Fruit fly (Drosophila melanogaster) whole organism, embryonic: Measurements from ENCODE around the gene BOD1.
A peak's percentile ranks its signal among the peaks of the same experiment; 100 is the strongest.

ENCODE experiments used
- Abd-B ChIP-seq: fragments of 200-800 bp; sonication (Bioruptor generic); optimal IDR thresholded peaks from 2 replicates; lab custom pipeline; 2018; ENCODE audit warnings: missing biosample characterization, mild to moderate bottlenecking, missing genetic modification characterization, moderate library complexity
- BEAF-32 ChIP-seq: fragments of 200-800 bp; sonication (Bioruptor generic); optimal IDR thresholded peaks from 3 replicates; lab custom pipeline; 2017; ENCODE audit warnings: missing biosample characterization, missing genetic modification characterization, mild to moderate bottlenecking, moderate library complexity, missing genetic modification reagents
- Bdp1 ChIP-seq: fragments of 200-800 bp; sonication (Bioruptor generic); optimal IDR thresholded peaks from 3 replicates; lab custom pipeline; 2016; ENCODE audit warnings: missing biosample characterization, missing genetic modification characterization
- CG10366 ChIP-seq: fragments of 200-800 bp; sonication (Bioruptor generic); IDR thresholded peaks from 2 replicates; pipeline ENCODE4 v1.3.6; 2022; ENCODE audit warnings: missing biosample characterization, missing genetic modification characterization
- CG11093 ChIP-seq: fragments of 200-800 bp; sonication (Bioruptor generic); IDR thresholded peaks from 3 replicates; pipeline ENCODE4 v1.3.6; 2022; ENCODE audit warnings: missing biosample characterization, missing genetic modification characterization
- CG13123 ChIP-seq: fragments of 200-800 bp; sonication (Bioruptor generic); optimal IDR thresholded peaks from 2 replicates; lab custom pipeline; 2016; ENCODE audit warnings: missing biosample characterization, missing genetic modification characterization
- CG14441 ChIP-seq: fragments of 200-800 bp; sonication (Bioruptor generic); IDR thresholded peaks from 2 replicates; pipeline ENCODE4 v1.3.6; 2022; ENCODE audit warnings: missing biosample characterization, missing genetic modification characterization
- CG14860 ChIP-seq: fragments of 200-800 bp; sonication (Bioruptor generic); IDR thresholded peaks from 3 replicates; pipeline ENCODE4 v1.3.6; 2022; ENCODE audit warnings: missing biosample characterization, missing genetic modification characterization; ENCODE audit not compliant: partially characterized antibody
- CG17361 ChIP-seq: fragments of 200-800 bp; sonication (Bioruptor generic); IDR thresholded peaks from 3 replicates; pipeline ENCODE4 v1.3.6; 2022; ENCODE audit warnings: missing biosample characterization, missing genetic modification characterization
- CG1832 ChIP-seq: fragments of 200-800 bp; sonication (Bioruptor generic); optimal IDR thresholded peaks from 2 replicates; lab custom pipeline; 2017; ENCODE audit warnings: missing biosample characterization, mild to moderate bottlenecking, missing genetic modification characterization, inconsistent platforms
- CG32532 ChIP-seq: fragments of 200-800 bp; sonication (Bioruptor generic); IDR thresholded peaks from 2 replicates; pipeline ENCODE4 v1.3.6; 2022; ENCODE audit warnings: missing biosample characterization, missing genetic modification characterization
- CG3281 ChIP-seq: fragments of 200-800 bp; sonication (Bioruptor generic); optimal IDR thresholded peaks from 3 replicates; lab custom pipeline; 2017; ENCODE audit warnings: missing biosample characterization, mild to moderate bottlenecking, missing genetic modification characterization
- CG6689 ChIP-seq: fragments of 200-800 bp; sonication (Bioruptor generic); IDR thresholded peaks from 2 replicates; pipeline ENCODE4 v1.3.6; 2022; ENCODE audit warnings: missing biosample characterization, missing genetic modification characterization
- CG7372 ChIP-seq: fragments of 200-800 bp; sonication (Bioruptor generic); IDR thresholded peaks from 2 replicates; pipeline ENCODE4 v1.3.6; 2022; ENCODE audit warnings: missing biosample characterization, missing genetic modification characterization
- CG7839 ChIP-seq: fragments of 200-800 bp; sonication (Bioruptor generic); optimal IDR thresholded peaks from 3 replicates; lab custom pipeline; 2018; ENCODE audit warnings: missing biosample characterization, mild to moderate bottlenecking, missing genetic modification characterization, moderate library complexity
- CG8089 ChIP-seq: fragments of 200-800 bp; sonication (Bioruptor generic); optimal IDR thresholded peaks from 3 replicates; lab custom pipeline; 2016; ENCODE audit warnings: missing biosample characterization, missing genetic modification characterization
- CTCF ChIP-seq: fragments of 200-800 bp; sonication (Bioruptor generic); optimal IDR thresholded peaks from 2 replicates; lab custom pipeline; 2017; ENCODE audit warnings: missing biosample characterization, mild to moderate bottlenecking, missing genetic modification characterization, moderate library complexity
- Dek ChIP-seq: fragments of 200-800 bp; sonication (Bioruptor generic); optimal IDR thresholded peaks from 3 replicates; lab custom pipeline; 2019; ENCODE audit warnings: missing biosample characterization, mild to moderate bottlenecking, missing genetic modification characterization, moderate library complexity
- Dip2 ChIP-seq: fragments of 200-800 bp; sonication (Bioruptor generic); IDR thresholded peaks from 2 replicates; pipeline ENCODE4 v1.3.6; 2022; ENCODE audit warnings: missing biosample characterization, missing genetic modification characterization
- Dll ChIP-seq: fragments of 200-800 bp; sonication (Bioruptor generic); IDR thresholded peaks from 4 replicates; pipeline ENCODE4 v1.3.6; 2022; ENCODE audit warnings: missing biosample characterization, missing genetic modification characterization; ENCODE audit not compliant: partially characterized antibody
- Eip74EF ChIP-seq, 2 experiments: fragments of 200-800 bp in 1 of 2; fragments of >200 bp in 1 of 2; sonication (Bioruptor generic) in 1 of 2; optimal IDR thresholded peaks; 2 replicates each; lab custom pipeline; 2017 to 2019; ENCODE audit warnings: missing biosample characterization in 2 of 2, missing genetic modification characterization in 2 of 2, mild to moderate bottlenecking in 1 of 2, moderate library complexity in 1 of 2
- Fer1 ChIP-seq: fragments of 200-800 bp; sonication (Bioruptor generic); optimal IDR thresholded peaks from 2 replicates; lab custom pipeline; 2017; ENCODE audit warnings: missing biosample characterization, mild to moderate bottlenecking, missing genetic modification characterization
- Fer3 ChIP-seq: fragments of 200-800 bp; sonication (Bioruptor generic); optimal IDR thresholded peaks from 2 replicates; lab custom pipeline; 2018; ENCODE audit warnings: missing biosample characterization, mild to moderate bottlenecking, missing genetic modification characterization, moderate library complexity
- HLH54F ChIP-seq: fragments of 200-800 bp; sonication (Bioruptor generic); optimal IDR thresholded peaks from 3 replicates; lab custom pipeline; 2016; ENCODE audit warnings: missing biosample characterization, missing genetic modification characterization
- HmgD ChIP-seq: fragments of 200-800 bp; sonication (Bioruptor generic); optimal IDR thresholded peaks from 3 replicates; lab custom pipeline; 2016; ENCODE audit warnings: missing biosample characterization, missing genetic modification characterization
- Hmr ChIP-seq: fragments of 200-800 bp; sonication (Bioruptor generic); optimal IDR thresholded peaks from 3 replicates; lab custom pipeline; 2017; ENCODE audit warnings: mild to moderate bottlenecking, missing biosample characterization, missing genetic modification reagents, missing genetic modification characterization
- Lim3 ChIP-seq: fragments of 200-800 bp; sonication (Bioruptor generic); IDR thresholded peaks from 2 replicates; pipeline ENCODE4 v1.3.6; 2022; ENCODE audit warnings: missing biosample characterization, missing genetic modification characterization
- MBD-R2 ChIP-seq: fragments of 200-800 bp; sonication (Bioruptor generic); IDR thresholded peaks from 2 replicates; pipeline ENCODE4 v1.3.6; 2022; ENCODE audit warnings: missing biosample characterization, missing genetic modification characterization
- NfI ChIP-seq: fragments of 200-800 bp; sonication (Bioruptor generic); optimal IDR thresholded peaks from 3 replicates; lab custom pipeline; 2018; ENCODE audit warnings: missing biosample characterization, mild to moderate bottlenecking, missing genetic modification characterization, moderate library complexity
- Rfx ChIP-seq: fragments of 200-800 bp; sonication (Bioruptor generic); IDR thresholded peaks from 2 replicates; pipeline ENCODE4 v1.3.6; 2022; ENCODE audit warnings: missing biosample characterization, missing genetic modification characterization
- Sox100B ChIP-seq: fragments of 200-800 bp; sonication (Bioruptor generic); optimal IDR thresholded peaks from 3 replicates; lab custom pipeline; 2018; ENCODE audit warnings: missing biosample characterization, mild to moderate bottlenecking, missing genetic modification characterization
- Usf ChIP-seq: fragments of 200-800 bp; sonication (Bioruptor generic); optimal IDR thresholded peaks from 2 replicates; lab custom pipeline; 2017; ENCODE audit warnings: missing genotype, missing biosample characterization, missing genetic modification characterization
- ap ChIP-seq: fragments of 200-800 bp; sonication (Bioruptor generic); IDR thresholded peaks from 2 replicates; pipeline ENCODE4 v1.3.6; 2022; ENCODE audit warnings: missing biosample characterization, missing genetic modification characterization
- caup ChIP-seq: fragments of 200-800 bp; sonication (Bioruptor generic); optimal IDR thresholded peaks from 3 replicates; lab custom pipeline; 2017; ENCODE audit warnings: missing biosample characterization, mild to moderate bottlenecking, missing genetic modification characterization, moderate library complexity; ENCODE audit not compliant: severe bottlenecking
- chm ChIP-seq: fragments of 200-800 bp; sonication (Bioruptor generic); IDR thresholded peaks from 2 replicates; pipeline ENCODE4 v1.3.6; 2022; ENCODE audit warnings: missing biosample characterization, missing genetic modification characterization
- crp ChIP-seq, 2 experiments: fragments of 200-800 bp; sonication (Bioruptor generic); optimal IDR thresholded peaks; 2 replicates in 1 of 2; 3 replicates in 1 of 2; lab custom pipeline; 2017; ENCODE audit warnings: missing biosample characterization in 2 of 2, missing genetic modification characterization in 2 of 2, mild to moderate bottlenecking in 1 of 2, moderate library complexity in 1 of 2
- danr ChIP-seq: fragments of 200-800 bp; sonication (Bioruptor generic); IDR thresholded peaks from 2 replicates; pipeline ENCODE4 v1.3.6; 2022; ENCODE audit warnings: missing biosample characterization, missing genetic modification characterization
- dimm ChIP-seq: fragments of 200-800 bp; sonication (Bioruptor generic); IDR thresholded peaks from 2 replicates; pipeline ENCODE4 v1.3.6; 2022; ENCODE audit warnings: missing biosample characterization, missing genetic modification characterization
- dmrt11E ChIP-seq: fragments of 200-800 bp; sonication (Bioruptor generic); optimal IDR thresholded peaks from 3 replicates; lab custom pipeline; 2018; ENCODE audit warnings: missing biosample characterization, mild to moderate bottlenecking, missing genetic modification characterization, moderate library complexity
- ewg ChIP-seq: fragments of 200-800 bp; sonication (Bioruptor generic); optimal IDR thresholded peaks from 3 replicates; lab custom pipeline; 2017; ENCODE audit warnings: mild to moderate bottlenecking, missing biosample characterization, missing genetic modification reagents, missing genetic modification characterization
- fd64A ChIP-seq: fragments of 200-800 bp; sonication (Bioruptor generic); optimal IDR thresholded peaks from 3 replicates; lab custom pipeline; 2018; ENCODE audit warnings: missing biosample characterization, mild to moderate bottlenecking, missing genetic modification characterization
- gcm ChIP-seq: fragments of 200-800 bp; sonication (Bioruptor generic); optimal IDR thresholded peaks from 2 replicates; lab custom pipeline; 2019; ENCODE audit warnings: missing biosample characterization, mild to moderate bottlenecking, missing genetic modification characterization, moderate library complexity
- insv ChIP-seq, 2 experiments: fragments of 200-800 bp; sonication (Bioruptor generic); optimal IDR thresholded peaks; 3 replicates each; lab custom pipeline; 2016 to 2018; ENCODE audit warnings: missing biosample characterization in 2 of 2, missing genetic modification characterization in 2 of 2
- lbe ChIP-seq: fragments of 200-800 bp; sonication (Bioruptor generic); optimal IDR thresholded peaks from 2 replicates; lab custom pipeline; 2016; ENCODE audit warnings: missing biosample characterization, mild to moderate bottlenecking, missing genetic modification characterization
- lilli ChIP-seq: fragments of 200-800 bp; sonication (Bioruptor generic); optimal IDR thresholded peaks from 3 replicates; lab custom pipeline; 2016; ENCODE audit warnings: missing biosample characterization, missing genetic modification characterization
- nerfin-1 ChIP-seq: fragments of 200-800 bp; sonication (Bioruptor generic); optimal IDR thresholded peaks from 3 replicates; lab custom pipeline; 2019; ENCODE audit warnings: missing biosample characterization, mild to moderate bottlenecking, missing genetic modification characterization, moderate library complexity
- onecut ChIP-seq: fragments of 200-800 bp; sonication (Bioruptor generic); IDR thresholded peaks from 2 replicates; pipeline ENCODE4 v1.3.6; 2022; ENCODE audit warnings: missing biosample characterization, missing genetic modification characterization
- org-1 ChIP-seq: fragments of 200-800 bp; sonication (Bioruptor generic); optimal IDR thresholded peaks from 2 replicates; lab custom pipeline; 2017; ENCODE audit warnings: missing biosample characterization, missing genetic modification characterization
- stwl ChIP-seq: fragments of 200-800 bp; sonication (Bioruptor generic); optimal IDR thresholded peaks from 3 replicates; lab custom pipeline; 2018; ENCODE audit warnings: missing biosample characterization, mild to moderate bottlenecking, missing genetic modification characterization, moderate library complexity
- tgo ChIP-seq: fragments of 200-800 bp; sonication (Bioruptor generic); IDR thresholded peaks from 3 replicates; pipeline ENCODE4 v1.3.6; 2022; ENCODE audit warnings: missing biosample characterization, missing genetic modification characterization
- ttk ChIP-seq: fragments of 200-800 bp; sonication (Bioruptor generic); IDR thresholded peaks from 2 replicates; pipeline ENCODE4 v2.1.2; 2022; ENCODE audit warnings: missing biosample characterization, missing genetic modification characterization

Gene BOD1

DNA sequence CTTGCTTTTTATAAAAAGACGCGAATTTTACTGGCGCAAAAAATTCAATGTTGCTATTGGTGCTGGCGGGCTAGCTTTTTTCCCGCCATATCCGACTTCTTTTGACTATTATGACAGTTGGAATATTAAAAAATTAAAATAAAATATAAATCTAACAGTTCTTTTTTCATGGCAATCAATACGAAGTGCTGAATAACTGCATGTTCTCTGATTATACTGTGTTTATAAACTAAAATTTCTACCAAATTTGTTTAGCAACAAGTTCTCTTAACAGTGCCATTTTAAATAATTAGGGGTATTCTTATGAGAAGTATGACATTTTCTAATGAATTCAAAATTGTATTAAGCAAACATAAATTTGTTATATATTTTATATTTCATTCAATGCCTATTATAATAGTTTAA is 18.7 kb upstream of the BOD1 start, which contains the start of gene Boh1 (continued):
- TF ChIP-seq Fer3 (tag; lab: Kevin White, UChicago) (peak; percentile 17), stwl (peak; percentile 39), chm (GFP tag; lab: Robert Waterston, UW) (no peak), org-1 (no peak), CG14860 (no peak), CG32532 (GFP tag; lab: Robert Waterston, UW) (no peak), Usf (GFP tag; lab: Kevin White, UChicago) (no peak), Dek (tag; lab: Kevin White, UChicago) (peak; percentile 28), danr (no peak), CG3281 (GFP tag; lab: Kevin White, UChicago) (peak; percentile 16), ap (no peak), CG6689 (GFP tag; lab: Robert Waterston, UW) (0 out of 2 replicates have a peak, but pooled peaks have one; percentile 27), CG7839 (tag; lab: Kevin White, UChicago) (peak; percentile 44), ttk (GFP tag; lab: Robert Waterston, UW) (no peak), NfI (peak; percentile 16), HLH54F (GFP tag; lab: Kevin White, UChicago) (no peak), lilli (GFP tag; lab: Kevin White, UChicago) (peak; percentile 12), nerfin-1 (tag; lab: Kevin White, UChicago) (peak; percentile 24), fd64A (no peak), MBD-R2 (GFP tag; lab: Robert Waterston, UW) (peak; percentile 53; the same call in 1 of the 2 replicates), insv (GFP tag; optimal IDR thresholded peaks at IDR 0.05; lab: Kevin White, UChicago) (no peak), CG7372 (GFP tag; lab: Robert Waterston, UW) (no peak), Rfx (GFP tag; lab: Robert Waterston, UW) (0 out of 2 replicates have a peak, but pooled peaks have one; percentile 13), dimm (no peak), gcm (GFP tag; lab: Kevin White, UChicago) (no peak), Fer1 (GFP tag; lab: Kevin White, UChicago) (peak; percentile 53), Bdp1 (no peak), Lim3 (GFP tag; lab: Robert Waterston, UW) (no peak), CG17361 (GFP tag; lab: Robert Waterston, UW) (peak; percentile 69; the same call in 2 of the 3 replicates), ewg (GFP tag; lab: Kevin White, UChicago) (no peak), crp (GFP tag; optimal IDR thresholded peaks at IDR 0.05; lab: Kevin White, UChicago) (no peak), Sox100B (GFP tag; lab: Kevin White, UChicago) (peak; percentile 63), BEAF-32 (GFP tag; lab: Kevin White, UChicago) (peak; percentile 8), CG14441 (GFP tag; lab: Robert Waterston, UW) (peak; percentile 28; the same call in 1 of the 2 replicates), CG10366 (GFP tag; lab: Robert Waterston, UW) (no peak), HmgD (GFP tag; lab: Kevin White, UChicago) (no peak), Dll (GFP tag; lab: Robert Waterston, UW) (no peak), CTCF (no peak), caup (GFP tag; lab: Kevin White, UChicago) (peak; percentile 15), CG1832 (no peak), Hmr (GFP tag; lab: Kevin White, UChicago) (peak; percentile 36), Abd-B (peak; percentile 29), dmrt11E (tag; lab: Kevin White, UChicago) (peak; percentile 14), tgo (peak; percentile 24; the same call in 1 of the 3 replicates), Dip2 (GFP tag; lab: Robert Waterston, UW) (no peak), CG11093 (GFP tag; lab: Robert Waterston, UW) (no peak), Eip74EF (GFP tag; optimal IDR thresholded peaks at IDR 0.05; lab: Kevin White, UChicago) (peak in 1 of 2 experiments; percentile 12), CG8089 (no peak), CG13123 (GFP tag; lab: Kevin White, UChicago) (no peak), onecut (GFP tag; lab: Robert Waterston, UW) (no peak), lbe (GFP tag; lab: Kevin White, UChicago) (peak; percentile 13)
